Worm (Caenorhabditis elegans) whole organism, L2 larva: ENCODE results near the gene cyc-2.1.

Source experiments
- C34F6.9 ChIP-seq: fragments of 150-350 bp; optimal IDR thresholded peaks from 2 replicates; lab custom pipeline; 2014; ENCODE audit warnings: missing biosample characterization, missing genetic modification characterization
- F13H6.1 ChIP-seq: sonication (generic microtip); optimal IDR thresholded peaks from 2 replicates; lab custom pipeline; 2016; ENCODE audit warnings: missing genetic modification characterization, missing compliant biosample characterization
- R02D3.7 ChIP-seq: fragments of 150-350 bp; optimal IDR thresholded peaks from 2 replicates; lab custom pipeline; 2014; ENCODE audit warnings: missing biosample characterization, missing genetic modification characterization
- Y55F3AM.14 ChIP-seq: fragments of 200-800 bp; sonication (Bioruptor generic); optimal IDR thresholded peaks from 2 replicates; lab custom pipeline; 2018; ENCODE audit warnings: mild to moderate bottlenecking, missing genetic modification characterization, missing compliant biosample characterization
- ZK546.5 ChIP-seq: sonication (generic microtip); optimal IDR thresholded peaks from 2 replicates; lab custom pipeline; 2017; ENCODE audit warnings: missing biosample characterization, missing genetic modification characterization
- ama-1 ChIP-seq: fragments of 150-350 bp; optimal IDR thresholded peaks from 2 replicates; lab custom pipeline; 2018; ENCODE audit warnings: inconsistent platforms
- blmp-1 ChIP-seq: sonication (generic microtip); optimal IDR thresholded peaks from 2 replicates; lab custom pipeline; 2017; ENCODE audit warnings: missing genetic modification characterization, mild to moderate bottlenecking, missing compliant biosample characterization, antibody characterized with exemption, moderate library complexity; ENCODE audit not compliant: insufficient read depth
- ceh-16 ChIP-seq: fragments of 150-350 bp; optimal IDR thresholded peaks from 2 replicates; lab custom pipeline; 2014; ENCODE audit warnings: missing biosample characterization, missing genetic modification characterization
- ceh-82 ChIP-seq: fragments of 150-350 bp; optimal IDR thresholded peaks from 2 replicates; lab custom pipeline; 2014; ENCODE audit warnings: missing biosample characterization, missing genetic modification characterization
- crh-2 ChIP-seq: sonication (generic microtip); optimal IDR thresholded peaks from 2 replicates; lab custom pipeline; 2017; ENCODE audit warnings: missing biosample characterization, missing genetic modification characterization
- dmd-4 ChIP-seq: sonication (generic microtip); optimal IDR thresholded peaks from 2 replicates; lab custom pipeline; 2017; ENCODE audit warnings: missing biosample characterization, missing genetic modification characterization
- fos-1 ChIP-seq: fragments of 150-350 bp; optimal IDR thresholded peaks from 2 replicates; lab custom pipeline; 2014; ENCODE audit warnings: missing biosample characterization, missing genetic modification characterization
- gmeb-1 ChIP-seq: fragments of 150-350 bp; optimal IDR thresholded peaks from 2 replicates; lab custom pipeline; 2014; ENCODE audit warnings: missing biosample characterization, missing genetic modification characterization
- lin-11 ChIP-seq: fragments of 150-350 bp; sonication (generic microtip); optimal IDR thresholded peaks from 2 replicates; lab custom pipeline; 2014; ENCODE audit warnings: missing biosample characterization, missing genetic modification characterization, inconsistent platforms, mixed read lengths
- lsy-2 ChIP-seq, 2 experiments: fragments of 150-350 bp in 1 of 2; sonication (generic microtip) in 1 of 2; optimal IDR thresholded peaks; 2 replicates each; lab custom pipeline; 2014 to 2017; ENCODE audit warnings: missing biosample characterization in 2 of 2, missing genetic modification characterization in 2 of 2
- mab-5 ChIP-seq: fragments of 150-350 bp; optimal IDR thresholded peaks from 2 replicates; lab custom pipeline; 2014; ENCODE audit warnings: missing biosample characterization, missing genetic modification characterization
- mdl-1 ChIP-seq, 2 experiments: fragments of 150-350 bp in 1 of 2; sonication (generic microtip) in 1 of 2; optimal IDR thresholded peaks; 2 replicates each; lab custom pipeline; 2017; ENCODE audit warnings: missing biosample characterization in 2 of 2, missing genetic modification characterization in 2 of 2
- nhr-10 ChIP-seq: sonication (generic microtip); optimal IDR thresholded peaks from 2 replicates; lab custom pipeline; 2017; ENCODE audit warnings: missing biosample characterization, missing genetic modification characterization
- nhr-11 ChIP-seq: fragments of 150-350 bp; optimal IDR thresholded peaks from 2 replicates; lab custom pipeline; 2014; ENCODE audit warnings: missing biosample characterization, missing genetic modification characterization
- nhr-129 ChIP-seq: fragments of 150-350 bp; optimal IDR thresholded peaks from 2 replicates; lab custom pipeline; 2014; ENCODE audit warnings: missing biosample characterization, missing genetic modification characterization
- nhr-21 ChIP-seq: fragments of 150-350 bp; optimal IDR thresholded peaks from 2 replicates; lab custom pipeline; 2014; ENCODE audit warnings: missing biosample characterization, missing genetic modification characterization
- nhr-237 ChIP-seq: fragments of 150-350 bp; optimal IDR thresholded peaks from 2 replicates; lab custom pipeline; 2014; ENCODE audit warnings: missing biosample characterization, missing genetic modification characterization
- nhr-25 ChIP-seq: fragments of 150-350 bp; sonication (generic microtip); optimal IDR thresholded peaks from 3 replicates; lab custom pipeline; 2014; ENCODE audit warnings: missing biosample characterization, missing genetic modification characterization
- nhr-6 ChIP-seq: fragments of 150-350 bp; optimal IDR thresholded peaks from 2 replicates; lab custom pipeline; 2014; ENCODE audit warnings: missing biosample characterization, missing genetic modification characterization
- nhr-77 ChIP-seq: fragments of 150-350 bp; optimal IDR thresholded peaks from 2 replicates; lab custom pipeline; 2014; ENCODE audit warnings: missing biosample characterization, missing genetic modification characterization
- skn-1 ChIP-seq: sonication (generic microtip); optimal IDR thresholded peaks from 2 replicates; lab custom pipeline; 2017; ENCODE audit warnings: missing biosample characterization, missing genetic modification characterization
- sma-3 ChIP-seq: sonication (generic microtip); optimal IDR thresholded peaks from 2 replicates; lab custom pipeline; 2016; ENCODE audit warnings: missing genetic modification reagents, missing genetic modification characterization, missing compliant biosample characterization
- sma-9 ChIP-seq, 2 experiments: fragments of 150-350 bp in 1 of 2; sonication (generic microtip) in 1 of 2; optimal IDR thresholded peaks; 2 replicates each; lab custom pipeline; 2014 to 2016; ENCODE audit warnings: missing genetic modification characterization in 2 of 2, mild to moderate bottlenecking in 1 of 2, missing biosample characterization in 1 of 2, missing compliant biosample characterization in 1 of 2, missing genetic modification reagents in 1 of 2, moderate library complexity in 1 of 2
- unc-39 ChIP-seq: fragments of 150-350 bp; optimal IDR thresholded peaks from 2 replicates; lab custom pipeline; 2014; ENCODE audit warnings: missing biosample characterization, missing genetic modification characterization
- unc-55 ChIP-seq: fragments of 150-350 bp; sonication (generic microtip); optimal IDR thresholded peaks from 3 replicates; lab custom pipeline; 2014; ENCODE audit warnings: missing biosample characterization, missing genetic modification reagents, missing genetic modification characterization
- zag-1 ChIP-seq: fragments of 150-350 bp; optimal IDR thresholded peaks from 2 replicates; lab custom pipeline; 2014; ENCODE audit warnings: missing biosample characterization, missing genetic modification characterization
- ztf-11 ChIP-seq: sonication (generic microtip); optimal IDR thresholded peaks from 2 replicates; lab custom pipeline; 2017; ENCODE audit warnings: missing biosample characterization, missing genetic modification characterization
- ztf-4 ChIP-seq: fragments of 150-350 bp; optimal IDR thresholded peaks from 2 replicates; lab custom pipeline; 2014; ENCODE audit warnings: missing biosample characterization, missing genetic modification characterization

Gene cyc-2.1

DNA sequence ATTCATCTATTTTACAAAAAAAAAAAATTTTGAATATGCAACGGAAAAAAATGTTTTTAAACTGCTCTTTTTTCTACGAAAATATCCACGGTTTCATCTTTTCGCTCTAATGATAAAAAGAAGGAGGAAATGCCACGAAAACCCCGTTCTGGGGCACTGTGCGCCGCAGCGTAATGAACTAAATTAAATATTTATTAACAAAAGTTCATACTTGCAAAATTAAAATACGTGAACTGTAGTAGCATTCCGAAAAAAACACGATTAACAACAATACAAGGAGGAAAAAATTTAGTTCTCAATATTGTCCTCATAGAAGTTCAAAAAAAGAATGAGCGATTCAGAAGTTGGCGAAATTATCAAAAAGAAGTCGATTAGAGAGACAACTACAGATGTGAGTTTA, 40.6 kb upstream of the cyc-2.1 start, which contains the start of gene R11E3.1:
Gene R11E3.1, plus strand, starts transcription at position 301 of the 400 bp plus-strand sequence.
- TF ChIP-seq ama-1 (lab: Kevin White, UChicago), result no peak
- TF ChIP-seq lin-11 (tag; lab: Kevin White, UChicago), result no peak
- no peak for TF ChIP-seq ZK546.5 (tag; lab: Kevin White, UChicago)
- no peak for TF ChIP-seq dmd-4 (tag; lab: Kevin White, UChicago)
- TF ChIP-seq zag-1 (tag; lab: Kevin White, UChicago), result no peak

DNA sequence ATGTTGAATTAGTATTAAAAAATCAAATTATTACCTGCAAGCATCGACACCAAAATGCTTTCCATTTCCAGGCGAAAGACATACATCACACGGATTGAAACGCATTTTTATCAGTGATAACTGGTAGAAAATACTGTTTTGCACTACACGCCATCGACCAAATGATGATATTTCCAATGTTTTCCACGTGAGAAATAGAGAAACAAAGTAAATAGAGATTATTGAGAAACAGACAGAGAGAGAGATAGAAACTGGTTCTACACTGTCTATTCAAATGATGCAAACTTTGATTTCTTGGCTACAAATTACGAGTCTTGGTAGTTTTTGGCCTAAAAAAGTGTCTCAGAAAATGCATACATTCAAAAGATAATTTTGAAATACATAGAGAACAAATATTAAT, 39.5 kb upstream of the cyc-2.1 start, which contains the start of gene nhr-104:
Gene nhr-104, minus strand, starts transcription at position 361 of the 400 bp plus-strand sequence.
- TF ChIP-seq gmeb-1 (tag; lab: Kevin White, UChicago), result peak; percentile 54
- no peak for TF ChIP-seq ceh-82 (tag; lab: Kevin White, UChicago)
- TF ChIP-seq F13H6.1 (tag; lab: Kevin White, UChicago), result peak; percentile 27
- no peak for TF ChIP-seq nhr-77 (tag; lab: Kevin White, UChicago)
- no peak for TF ChIP-seq R02D3.7
- peak; percentile 59 for TF ChIP-seq sma-3 (GFP tag; lab: Kevin White, UChicago)
- peak; percentile 86 for TF ChIP-seq nhr-129 (tag; lab: Kevin White, UChicago)
- peak; percentile 47 for TF ChIP-seq C34F6.9 (tag; lab: Kevin White, UChicago)
- peak; percentile 60 for TF ChIP-seq nhr-25 (tag; lab: Kevin White, UChicago)
- TF ChIP-seq lsy-2 (tag; optimal IDR thresholded peaks at IDR 0.05; lab: Kevin White, UChicago), result peak in 1 of 2 experiments; percentile 56
- TF ChIP-seq ama-1 (lab: Kevin White, UChicago), result no peak
- peak; percentile 74 for TF ChIP-seq sma-9 (GFP tag; optimal IDR thresholded peaks at IDR 0.05; lab: Kevin White, UChicago)
- no peak for TF ChIP-seq sma-9 (tag; optimal IDR thresholded peaks at IDR 0.05; lab: Kevin White, UChicago)
- TF ChIP-seq mdl-1 (tag; optimal IDR thresholded peaks at IDR 0.05; lab: Kevin White, UChicago), result peak in 1 of 2 experiments; percentile 36
- peak; percentile 5 for TF ChIP-seq blmp-1
- TF ChIP-seq dmd-4 (tag; lab: Kevin White, UChicago), result no peak
- no peak for TF ChIP-seq ztf-11 (tag; lab: Kevin White, UChicago)
- TF ChIP-seq skn-1 (tag; lab: Kevin White, UChicago), result peak; percentile 78
- TF ChIP-seq fos-1 (tag; lab: Kevin White, UChicago), result peak; percentile 65
- TF ChIP-seq crh-2, result peak; percentile 68
- TF ChIP-seq nhr-6 (tag; lab: Kevin White, UChicago), result no peak
- TF ChIP-seq nhr-21 (tag; lab: Kevin White, UChicago), result peak; percentile 38
- no peak for TF ChIP-seq lin-11 (tag; lab: Kevin White, UChicago)

DNA sequence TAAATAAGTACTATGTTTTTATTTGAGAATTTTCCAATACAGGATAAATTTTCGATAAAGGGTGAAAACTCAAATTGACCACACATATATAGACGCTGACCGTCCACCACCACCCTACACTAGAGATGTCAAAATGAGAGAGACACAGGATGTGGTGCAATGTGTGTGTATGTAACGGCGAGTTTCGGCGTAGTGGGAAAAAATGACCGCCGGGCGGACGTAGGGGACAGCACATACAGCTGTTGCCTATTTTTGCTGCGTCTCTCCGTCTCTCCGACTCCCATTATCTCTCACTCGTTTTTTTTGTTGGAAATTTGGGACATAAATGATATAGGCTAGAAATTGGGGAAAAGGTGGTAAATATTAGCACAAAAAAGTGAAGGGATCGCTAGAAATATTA, 32.3 kb upstream of the cyc-2.1 start:
- peak; percentile 7 for TF ChIP-seq nhr-129 (tag; lab: Kevin White, UChicago)
- TF ChIP-seq nhr-11 (tag; lab: Kevin White, UChicago), result no peak
- TF ChIP-seq unc-55 (GFP tag; lab: Kevin White, UChicago), result peak; percentile 1
- TF ChIP-seq F13H6.1 (tag; lab: Kevin White, UChicago), result peak; percentile 50
- TF ChIP-seq, all 48 proteins: peak for 3

DNA sequence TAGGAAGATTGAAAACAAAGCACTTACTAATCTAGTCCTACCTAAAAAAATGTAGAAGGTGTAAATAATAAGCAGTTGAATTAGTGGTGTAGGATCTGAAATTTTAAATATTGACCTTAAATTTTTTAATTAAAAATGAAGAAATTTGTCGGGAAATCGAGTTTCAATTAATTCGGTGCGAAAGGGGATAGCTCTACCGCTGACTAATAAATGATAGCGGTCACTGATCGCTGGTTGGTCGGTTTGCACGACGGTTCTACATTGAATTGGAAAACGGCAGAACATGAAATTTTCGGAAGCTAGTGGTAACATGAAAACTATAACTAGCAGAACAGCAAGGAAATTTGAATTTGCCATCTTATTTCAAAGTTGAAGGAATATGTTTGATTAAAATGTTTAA, 31.3 kb upstream of the cyc-2.1 start, which contains the start of gene set-15:
Gene set-15, minus strand, starts transcription at position 101 of the 400 bp plus-strand sequence.
- TF ChIP-seq nhr-11 (tag; lab: Kevin White, UChicago), result no peak
- no peak for TF ChIP-seq ztf-11 (tag; lab: Kevin White, UChicago)
- TF ChIP-seq mab-5 (tag; lab: Kevin White, UChicago), result no peak
- TF ChIP-seq unc-39 (tag; lab: Kevin White, UChicago), result no peak
- TF ChIP-seq mdl-1 (tag; optimal IDR thresholded peaks at IDR 0.05; lab: Kevin White, UChicago), result no peak
- no peak for TF ChIP-seq zag-1 (tag; lab: Kevin White, UChicago)
- no peak for TF ChIP-seq F13H6.1 (tag; lab: Kevin White, UChicago)
- TF ChIP-seq R02D3.7, result no peak
- no peak for TF ChIP-seq nhr-10 (tag; lab: Kevin White, UChicago)
- TF ChIP-seq lin-11 (tag; lab: Kevin White, UChicago), result no peak
- TF ChIP-seq nhr-25 (tag; lab: Kevin White, UChicago), result no peak
- TF ChIP-seq ZK546.5 (tag; lab: Kevin White, UChicago), result no peak
- no peak for TF ChIP-seq ztf-4 (tag; lab: Kevin White, UChicago)
- no peak for TF ChIP-seq sma-9 (GFP tag; optimal IDR thresholded peaks at IDR 0.05; lab: Kevin White, UChicago)
- no peak for TF ChIP-seq sma-9 (tag; optimal IDR thresholded peaks at IDR 0.05; lab: Kevin White, UChicago)
- TF ChIP-seq blmp-1, result no peak
- TF ChIP-seq ceh-16, result no peak
- no peak for TF ChIP-seq nhr-237

DNA sequence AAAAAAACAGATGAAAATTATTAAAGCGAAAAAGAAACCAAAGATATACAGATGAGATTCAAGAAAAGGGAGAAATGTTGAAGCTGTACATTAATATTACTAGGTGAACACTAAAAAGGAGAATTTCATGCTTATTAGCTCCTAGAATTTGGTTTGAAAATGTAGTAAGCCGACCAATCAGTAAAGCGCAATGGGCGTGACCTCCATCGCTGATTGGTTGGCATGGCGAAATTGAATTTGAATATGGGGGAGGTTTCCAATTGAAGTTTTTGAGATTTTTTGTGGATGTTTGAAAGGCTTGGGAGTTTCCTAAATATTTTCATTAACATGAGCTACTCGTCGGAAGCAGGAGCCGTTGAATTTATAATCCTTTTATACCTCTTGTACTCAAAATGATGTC, 27.7 kb upstream of the cyc-2.1 start:
- TF ChIP-seq sma-3 (GFP tag; lab: Kevin White, UChicago), result no peak
- no peak for TF ChIP-seq ztf-4 (tag; lab: Kevin White, UChicago)
- no peak for TF ChIP-seq nhr-25 (tag; lab: Kevin White, UChicago)
- TF ChIP-seq mab-5 (tag; lab: Kevin White, UChicago), result no peak
- TF ChIP-seq nhr-77 (tag; lab: Kevin White, UChicago), result no peak
- TF ChIP-seq Y55F3AM.14 (GFP tag; lab: Kevin White, UChicago), result no peak
- no peak for TF ChIP-seq dmd-4 (tag; lab: Kevin White, UChicago)
- TF ChIP-seq unc-55 (GFP tag; lab: Kevin White, UChicago), result no peak
